Fruit fly (Drosophila melanogaster) whole organism, embryonic: ENCODE data around the gene bys.

ENCODE experiments used
- Atf6 ChIP-seq: fragments of 200-800 bp; sonication (Bioruptor generic); IDR thresholded peaks from 2 replicates; pipeline ENCODE4 v1.3.6; 2022; ENCODE audit warnings: missing biosample characterization, missing genetic modification characterization
- B-H1 ChIP-seq: fragments of 200-800 bp; sonication (Bioruptor generic); IDR thresholded peaks from 3 replicates; pipeline ENCODE4 v1.3.6; 2022; ENCODE audit warnings: missing biosample characterization, missing genetic modification characterization
- CG10321 ChIP-seq: fragments of 200-800 bp; sonication (Bioruptor generic); IDR thresholded peaks from 2 replicates; pipeline ENCODE4 v1.3.6; 2022; ENCODE audit warnings: missing biosample characterization, missing genetic modification characterization
- CG11723 ChIP-seq: fragments of 200-800 bp; sonication (Bioruptor generic); optimal IDR thresholded peaks from 2 replicates; lab custom pipeline; 2017; ENCODE audit warnings: missing biosample characterization, mild to moderate bottlenecking, missing genetic modification characterization
- CG12391 ChIP-seq: fragments of 200-800 bp; sonication (Bioruptor generic); optimal IDR thresholded peaks from 3 replicates; lab custom pipeline; 2018; ENCODE audit warnings: missing biosample characterization, mild to moderate bottlenecking, missing genetic modification characterization, moderate library complexity
- CG13894 ChIP-seq: fragments of 200-800 bp; sonication (Bioruptor generic); optimal IDR thresholded peaks from 3 replicates; lab custom pipeline; 2018; ENCODE audit warnings: missing biosample characterization, mild to moderate bottlenecking, missing genetic modification characterization, moderate library complexity
- CG14860 ChIP-seq: fragments of 200-800 bp; sonication (Bioruptor generic); IDR thresholded peaks from 3 replicates; pipeline ENCODE4 v1.3.6; 2022; ENCODE audit warnings: missing biosample characterization, missing genetic modification characterization; ENCODE audit not compliant: partially characterized antibody
- CG1529 ChIP-seq: fragments of 200-800 bp; sonication (Bioruptor generic); optimal IDR thresholded peaks from 3 replicates; lab custom pipeline; 2018; ENCODE audit warnings: missing biosample characterization, missing genetic modification characterization
- CG16779 ChIP-seq: fragments of 200-800 bp; sonication (Bioruptor generic); IDR thresholded peaks from 2 replicates; pipeline ENCODE4 v1.3.6; 2022; ENCODE audit warnings: missing biosample characterization, missing genetic modification characterization
- CG18262 ChIP-seq: fragments of 200-800 bp; optimal IDR thresholded peaks from 3 replicates; lab custom pipeline; 2019; ENCODE audit warnings: missing biosample characterization, mild to moderate bottlenecking, missing genetic modification characterization, moderate library complexity
- CG2875 ChIP-seq: fragments of 200-800 bp; sonication (Bioruptor generic); optimal IDR thresholded peaks from 2 replicates; lab custom pipeline; 2017; ENCODE audit warnings: missing biosample characterization, mild to moderate bottlenecking, missing genetic modification characterization, missing genetic modification reagents
- CG31365 ChIP-seq: fragments of 200-800 bp; sonication (Bioruptor generic); optimal IDR thresholded peaks from 2 replicates; lab custom pipeline; 2018; ENCODE audit warnings: missing biosample characterization, mild to moderate bottlenecking, missing genetic modification characterization
- CG32532 ChIP-seq: fragments of 200-800 bp; sonication (Bioruptor generic); IDR thresholded peaks from 2 replicates; pipeline ENCODE4 v1.3.6; 2022; ENCODE audit warnings: missing biosample characterization, missing genetic modification characterization
- CG3407 ChIP-seq: fragments of 200-800 bp; sonication (Bioruptor generic); optimal IDR thresholded peaks from 2 replicates; lab custom pipeline; 2018; ENCODE audit warnings: missing biosample characterization, mild to moderate bottlenecking, missing genetic modification characterization
- CG34422 ChIP-seq: fragments of 200-800 bp; sonication (Bioruptor generic); IDR thresholded peaks from 3 replicates; pipeline ENCODE4 v1.3.6; 2022; ENCODE audit warnings: missing biosample characterization, missing genetic modification characterization
- CG5245 ChIP-seq: fragments of 200-800 bp; sonication (Bioruptor generic); optimal IDR thresholded peaks from 3 replicates; lab custom pipeline; 2016; ENCODE audit warnings: missing biosample characterization, missing genetic modification characterization
- CG6654 ChIP-seq: fragments of 200-800 bp; sonication (Bioruptor generic); optimal IDR thresholded peaks from 2 replicates; lab custom pipeline; 2017; ENCODE audit warnings: missing biosample characterization, mild to moderate bottlenecking, missing genetic modification characterization
- CG7357 ChIP-seq: fragments of 200-800 bp; sonication (Bioruptor generic); IDR thresholded peaks from 3 replicates; pipeline ENCODE4 v1.3.6; 2022; ENCODE audit warnings: missing biosample characterization, missing genetic modification characterization
- CG9215 ChIP-seq: fragments of 200-800 bp; sonication (Bioruptor generic); IDR thresholded peaks from 2 replicates; pipeline ENCODE4 v1.3.6; 2022; ENCODE audit warnings: missing biosample characterization, missing genetic modification characterization
- CG9437 ChIP-seq: fragments of 200-800 bp; sonication (Bioruptor generic); optimal IDR thresholded peaks from 2 replicates; lab custom pipeline; 2018; ENCODE audit warnings: missing biosample characterization, mild to moderate bottlenecking, missing genetic modification characterization
- CG9609 ChIP-seq: fragments of 200-800 bp; sonication (Bioruptor generic); optimal IDR thresholded peaks from 3 replicates; lab custom pipeline; 2016; ENCODE audit warnings: missing biosample characterization, missing genetic modification characterization
- CrebB ChIP-seq: fragments of 200-800 bp; sonication (Bioruptor generic); optimal IDR thresholded peaks from 3 replicates; lab custom pipeline; 2018; ENCODE audit warnings: missing biosample characterization, mild to moderate bottlenecking, missing genetic modification characterization
- Dip3 ChIP-seq: fragments of 200-800 bp; sonication (Bioruptor generic); optimal IDR thresholded peaks from 3 replicates; lab custom pipeline; 2016; ENCODE audit warnings: missing biosample characterization, missing genetic modification characterization
- Doc2 ChIP-seq: fragments of 200-800 bp; sonication (Bioruptor generic); IDR thresholded peaks from 2 replicates; pipeline ENCODE4 v1.3.6; 2022; ENCODE audit warnings: missing biosample characterization, missing genetic modification characterization
- Fer2 ChIP-seq: fragments of 200-800 bp; sonication (Bioruptor generic); optimal IDR thresholded peaks from 2 replicates; lab custom pipeline; 2018; ENCODE audit warnings: missing biosample characterization, mild to moderate bottlenecking, missing genetic modification characterization, moderate library complexity
- Gug ChIP-seq: fragments of 200-800 bp; sonication (Bioruptor generic); IDR thresholded peaks from 4 replicates; pipeline ENCODE4 v1.3.6; 2022; ENCODE audit warnings: missing biosample characterization, missing genetic modification characterization
- Hey ChIP-seq: fragments of 200-800 bp; sonication (Bioruptor generic); optimal IDR thresholded peaks from 3 replicates; lab custom pipeline; 2018; ENCODE audit warnings: missing biosample characterization, mild to moderate bottlenecking, missing genetic modification characterization
- HmgD ChIP-seq: fragments of 200-800 bp; sonication (Bioruptor generic); optimal IDR thresholded peaks from 3 replicates; lab custom pipeline; 2016; ENCODE audit warnings: missing biosample characterization, missing genetic modification characterization
- HmgZ ChIP-seq: fragments of 200-800 bp; sonication (Bioruptor generic); optimal IDR thresholded peaks from 2 replicates; lab custom pipeline; 2018; ENCODE audit warnings: missing biosample characterization, mild to moderate bottlenecking, missing genetic modification characterization
- Hr78 ChIP-seq, 2 experiments: fragments of 200-800 bp in 1 of 2; fragments of >200 bp in 1 of 2; sonication (Bioruptor generic) in 1 of 2; optimal IDR thresholded peaks; 2 replicates each; lab custom pipeline; 2017 to 2019; ENCODE audit warnings: missing biosample characterization in 2 of 2, missing genetic modification characterization in 2 of 2, mild to moderate bottlenecking in 1 of 2, moderate library complexity in 1 of 2
- Mrtf ChIP-seq: fragments of 200-800 bp; sonication (Bioruptor generic); IDR thresholded peaks from 3 replicates; pipeline ENCODE4 v1.3.6; 2022; ENCODE audit warnings: missing biosample characterization, missing genetic modification characterization
- NfI ChIP-seq: fragments of 200-800 bp; sonication (Bioruptor generic); optimal IDR thresholded peaks from 3 replicates; lab custom pipeline; 2018; ENCODE audit warnings: missing biosample characterization, mild to moderate bottlenecking, missing genetic modification characterization, moderate library complexity
- exex ChIP-seq: fragments of 200-800 bp; sonication (Bioruptor generic); optimal IDR thresholded peaks from 4 replicates; lab custom pipeline; 2018; ENCODE audit warnings: missing biosample characterization, mild to moderate bottlenecking, missing genetic modification characterization, moderate library complexity
- gt ChIP-seq: fragments of 200-800 bp; sonication (Bioruptor generic); IDR thresholded peaks from 2 replicates; pipeline ENCODE4 v1.3.6; 2022; ENCODE audit warnings: missing biosample characterization, missing genetic modification characterization
- kah ChIP-seq: fragments of 200-800 bp; sonication (Bioruptor generic); optimal IDR thresholded peaks from 2 replicates; lab custom pipeline; 2018; ENCODE audit warnings: missing biosample characterization, mild to moderate bottlenecking, missing genetic modification characterization
- kay ChIP-seq: fragments of 200-800 bp; sonication (Bioruptor generic); optimal IDR thresholded peaks from 2 replicates; lab custom pipeline; 2016; ENCODE audit warnings: missing biosample characterization, missing genetic modification characterization
- lbe ChIP-seq: fragments of 200-800 bp; sonication (Bioruptor generic); optimal IDR thresholded peaks from 2 replicates; lab custom pipeline; 2016; ENCODE audit warnings: missing biosample characterization, mild to moderate bottlenecking, missing genetic modification characterization
- nau ChIP-seq: fragments of 200-800 bp; sonication (Bioruptor generic); optimal IDR thresholded peaks from 3 replicates; lab custom pipeline; 2017; ENCODE audit warnings: missing biosample characterization, mild to moderate bottlenecking, missing genetic modification characterization, missing genetic modification reagents
- nmo ChIP-seq: fragments of 200-800 bp; sonication (Bioruptor generic); optimal IDR thresholded peaks from 2 replicates; lab custom pipeline; 2018; ENCODE audit warnings: missing biosample characterization, mild to moderate bottlenecking, missing genetic modification characterization, moderate library complexity
- onecut ChIP-seq: fragments of 200-800 bp; sonication (Bioruptor generic); IDR thresholded peaks from 2 replicates; pipeline ENCODE4 v1.3.6; 2022; ENCODE audit warnings: missing biosample characterization, missing genetic modification characterization
- peb ChIP-seq: fragments of 200-800 bp; sonication (Bioruptor generic); IDR thresholded peaks from 2 replicates; pipeline ENCODE4 v1.3.6; 2022; ENCODE audit warnings: missing biosample characterization, missing genetic modification characterization
- pfk ChIP-seq: fragments of 200-800 bp; sonication (Bioruptor generic); optimal IDR thresholded peaks from 2 replicates; lab custom pipeline; 2018; ENCODE audit warnings: missing biosample characterization, mild to moderate bottlenecking, missing genetic modification characterization, moderate library complexity
- pho ChIP-seq: fragments of 200-800 bp; sonication (Bioruptor generic); optimal IDR thresholded peaks from 2 replicates; lab custom pipeline; 2016; ENCODE audit warnings: missing biosample characterization, missing genetic modification characterization
- psq ChIP-seq: fragments of 200-800 bp; sonication (Bioruptor generic); optimal IDR thresholded peaks from 2 replicates; lab custom pipeline; 2017; ENCODE audit warnings: missing biosample characterization, missing genetic modification characterization
- sens-2 ChIP-seq: fragments of 200-800 bp; sonication (Bioruptor generic); IDR thresholded peaks from 2 replicates; pipeline ENCODE4 v1.3.6; 2022; ENCODE audit warnings: missing biosample characterization, missing genetic modification characterization
- sug ChIP-seq: fragments of 200-800 bp; optimal IDR thresholded peaks from 2 replicates; lab custom pipeline; 2019; ENCODE audit warnings: missing biosample characterization, mild to moderate bottlenecking, missing genetic modification characterization, moderate library complexity
- tll ChIP-seq, 2 experiments: fragments of 200-800 bp in 1 of 2; fragments of >200 bp in 1 of 2; sonication (Bioruptor generic) in 1 of 2; optimal IDR thresholded peaks; 2 replicates each; lab custom pipeline; 2017 to 2019; ENCODE audit warnings: missing biosample characterization in 2 of 2, missing genetic modification characterization in 2 of 2, mild to moderate bottlenecking in 1 of 2, moderate library complexity in 1 of 2
- tup ChIP-seq: fragments of 200-800 bp; sonication (Bioruptor generic); optimal IDR thresholded peaks from 2 replicates; lab custom pipeline; 2016; ENCODE audit warnings: missing biosample characterization, mild to moderate bottlenecking, missing genetic modification characterization, moderate library complexity
- usp ChIP-seq: fragments of >200 bp; optimal IDR thresholded peaks from 2 replicates; lab custom pipeline; 2017; ENCODE audit warnings: missing biosample characterization, missing genetic modification characterization

The bys gene

DNA sequence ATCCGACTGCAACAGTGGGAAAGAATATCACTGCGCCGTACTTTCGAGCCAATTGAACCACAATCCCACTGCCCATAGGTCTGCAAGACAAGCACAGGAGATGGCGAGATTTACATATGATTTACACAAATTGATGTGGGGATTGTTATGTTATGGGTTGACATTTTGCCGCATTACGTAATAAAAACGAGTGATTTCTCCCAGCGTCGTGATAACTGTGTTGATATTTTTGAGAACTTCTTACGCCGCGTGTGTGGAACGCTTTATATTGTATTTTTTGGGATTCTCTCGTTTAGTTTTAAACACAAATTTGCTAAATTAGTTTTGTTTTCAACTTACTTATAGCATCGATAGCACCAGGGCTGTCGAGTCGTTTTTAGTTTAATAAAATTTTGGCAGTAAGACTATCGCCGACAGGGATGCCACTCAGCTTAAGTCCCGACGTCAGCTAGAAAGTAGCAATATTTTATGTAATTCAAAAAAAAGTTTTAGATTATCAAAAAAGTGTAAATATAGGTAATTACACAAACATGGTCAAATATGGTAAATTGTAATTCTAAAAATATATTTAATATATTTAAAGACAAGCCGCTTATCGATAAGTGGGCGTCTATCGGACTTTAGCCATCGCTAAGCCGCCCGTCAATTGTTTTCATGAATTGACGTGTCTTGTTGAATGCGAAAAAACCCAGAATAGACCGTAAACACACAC lies 8.1 kb upstream of the bys start, which contains the start of the genes CG45089, ND-MNLL and p115:
TSS of gene CG45089 (minus strand) at position 388 of the 712 bp plus-strand sequence.
TSS of gene ND-MNLL (minus strand) at position 388 of the 712 bp plus-strand sequence.
TSS of gene p115 (plus strand) at position 621 of the 712 bp plus-strand sequence.
- TF ChIP-seq lbe (GFP tag; lab: Kevin White, UChicago) = peak; percentile 54
- TF ChIP-seq CG9437 (GFP tag; lab: Kevin White, UChicago) = peak; percentile 84
- TF ChIP-seq nau = no peak
- no peak for TF ChIP-seq pfk (GFP tag; lab: Kevin White, UChicago)
- TF ChIP-seq CG7357 = no peak
- TF ChIP-seq exex = peak; percentile 32
- no peak for TF ChIP-seq CG2875 (GFP tag; lab: Kevin White, UChicago)
- peak; percentile 73 for TF ChIP-seq nmo (GFP tag; lab: Kevin White, UChicago)
- peak; percentile 14 for TF ChIP-seq pho (GFP tag; lab: Kevin White, UChicago)
- TF ChIP-seq CG11723 = no peak
- TF ChIP-seq tll (GFP tag; optimal IDR thresholded peaks at IDR 0.05; lab: Kevin White, UChicago) = no peak
- TF ChIP-seq onecut (GFP tag; lab: Robert Waterston, UW) = 0 out of 2 replicates have a peak, but pooled peaks have one; percentile 6
- TF ChIP-seq usp (GFP tag; lab: Kevin White, UChicago) = no peak
- TF ChIP-seq CG16779 (GFP tag; lab: Robert Waterston, UW) = no peak
- TF ChIP-seq CG10321 (GFP tag; lab: Robert Waterston, UW) = no peak
- TF ChIP-seq Dip3 (GFP tag; lab: Kevin White, UChicago) = peak; percentile 26
- TF ChIP-seq gt (GFP tag; lab: Robert Waterston, UW) = no peak
- peak; percentile 55 for TF ChIP-seq HmgZ
- no peak for TF ChIP-seq sens-2 (GFP tag; lab: Robert Waterston, UW)
- TF ChIP-seq CG13894 (tag; lab: Kevin White, UChicago) = peak; percentile 72
- TF ChIP-seq kah (GFP tag; lab: Kevin White, UChicago) = no peak
- TF ChIP-seq B-H1 (GFP tag; lab: Robert Waterston, UW) = no peak
- TF ChIP-seq CG6654 (GFP tag; lab: Kevin White, UChicago) = no peak
- TF ChIP-seq Atf6 (GFP tag; lab: Robert Waterston, UW) = no peak
- no peak for TF ChIP-seq Hr78 (GFP tag; optimal IDR thresholded peaks at IDR 0.05; lab: Kevin White, UChicago)
- TF ChIP-seq kay (GFP tag; lab: Kevin White, UChicago) = peak; percentile 46
- no peak for TF ChIP-seq psq (GFP tag; lab: Kevin White, UChicago)
- peak; percentile 85 for TF ChIP-seq CG12391 (tag; lab: Kevin White, UChicago)
- peak; percentile 14 for TF ChIP-seq CG3407 (GFP tag; lab: Kevin White, UChicago)
- no peak for TF ChIP-seq CrebB (tag; lab: Kevin White, UChicago)
- TF ChIP-seq CG32532 (GFP tag; lab: Robert Waterston, UW) = peak; percentile 43; the same call in 1 of the 2 replicates
- TF ChIP-seq CG18262 (tag; lab: Kevin White, UChicago) = peak; percentile 62
- TF ChIP-seq tup (GFP tag; lab: Kevin White, UChicago) = peak; percentile 31
- TF ChIP-seq CG34422 (GFP tag; lab: Robert Waterston, UW) = peak; percentile 56; the same call in 1 of the 3 replicates
- peak; percentile 15 for TF ChIP-seq CG5245 (GFP tag; lab: Kevin White, UChicago)
- no peak for TF ChIP-seq peb
- peak; percentile 25; the same call in 1 of the 2 replicates for TF ChIP-seq CG9215 (GFP tag; lab: Robert Waterston, UW)
- TF ChIP-seq Gug (GFP tag; lab: Robert Waterston, UW) = peak; percentile 56; the same call in 1 of the 4 replicates
- TF ChIP-seq CG1529 (GFP tag; lab: Kevin White, UChicago) = peak; percentile 6
- TF ChIP-seq CG9609 = peak; percentile 7
- peak; percentile 65 for TF ChIP-seq sug (tag; lab: Kevin White, UChicago)
- TF ChIP-seq HmgD (GFP tag; lab: Kevin White, UChicago) = no peak
- TF ChIP-seq Mrtf (GFP tag; lab: Robert Waterston, UW) = no peak
- TF ChIP-seq Doc2 (GFP tag; lab: Robert Waterston, UW) = no peak
- no peak for TF ChIP-seq CG31365 (tag; lab: Kevin White, UChicago)
- TF ChIP-seq Hey (tag; lab: Kevin White, UChicago) = no peak
- TF ChIP-seq NfI (GFP tag; lab: Kevin White, UChicago) = peak; percentile 43
- peak; percentile 40 for TF ChIP-seq Fer2 (tag; lab: Kevin White, UChicago)
- peak; percentile 61; the same call in 2 of the 3 replicates for TF ChIP-seq CG14860 (GFP tag; lab: Robert Waterston, UW)
